Fruit fly (Drosophila melanogaster) whole organism, embryonic: ENCODE measurements around the gene Ubi-p5E.

Experiments
- BEAF-32 ChIP-seq: fragments of 200-800 bp; sonication (Bioruptor generic); optimal IDR thresholded peaks from 3 replicates; lab custom pipeline; 2017; ENCODE audit warnings: missing biosample characterization, missing genetic modification characterization, mild to moderate bottlenecking, moderate library complexity, missing genetic modification reagents
- Bdp1 ChIP-seq: fragments of 200-800 bp; sonication (Bioruptor generic); optimal IDR thresholded peaks from 3 replicates; lab custom pipeline; 2016; ENCODE audit warnings: missing biosample characterization, missing genetic modification characterization
- CG10321 ChIP-seq: fragments of 200-800 bp; sonication (Bioruptor generic); IDR thresholded peaks from 2 replicates; pipeline ENCODE4 v1.3.6; 2022; ENCODE audit warnings: missing biosample characterization, missing genetic modification characterization
- CG11398 ChIP-seq: fragments of 200-800 bp; sonication (Bioruptor generic); optimal IDR thresholded peaks from 2 replicates; lab custom pipeline; 2016; ENCODE audit warnings: missing biosample characterization, missing genetic modification characterization
- CG12391 ChIP-seq: fragments of 200-800 bp; sonication (Bioruptor generic); optimal IDR thresholded peaks from 3 replicates; lab custom pipeline; 2018; ENCODE audit warnings: missing biosample characterization, mild to moderate bottlenecking, missing genetic modification characterization, moderate library complexity
- CG14014 ChIP-seq: fragments of 200-800 bp; sonication (Bioruptor generic); IDR thresholded peaks from 2 replicates; pipeline ENCODE4 v1.3.6; 2022; ENCODE audit warnings: missing biosample characterization, missing genetic modification characterization
- CG14441 ChIP-seq: fragments of 200-800 bp; sonication (Bioruptor generic); IDR thresholded peaks from 2 replicates; pipeline ENCODE4 v1.3.6; 2022; ENCODE audit warnings: missing biosample characterization, missing genetic modification characterization
- CG33557 ChIP-seq: fragments of 200-800 bp; sonication (Bioruptor generic); optimal IDR thresholded peaks from 2 replicates; lab custom pipeline; 2019; ENCODE audit warnings: missing biosample characterization, mild to moderate bottlenecking, missing genetic modification characterization, moderate library complexity
- CG3407 ChIP-seq: fragments of 200-800 bp; sonication (Bioruptor generic); optimal IDR thresholded peaks from 2 replicates; lab custom pipeline; 2018; ENCODE audit warnings: missing biosample characterization, mild to moderate bottlenecking, missing genetic modification characterization
- CG4424 ChIP-seq: fragments of 200-800 bp; sonication (Bioruptor generic); optimal IDR thresholded peaks from 3 replicates; lab custom pipeline; 2016; ENCODE audit warnings: missing biosample characterization, missing genetic modification characterization
- CG4820 ChIP-seq: fragments of 200-800 bp; sonication (Bioruptor generic); optimal IDR thresholded peaks from 3 replicates; lab custom pipeline; 2016; ENCODE audit warnings: missing biosample characterization, missing genetic modification characterization
- CG6765 ChIP-seq: fragments of 200-800 bp; sonication (Bioruptor generic); optimal IDR thresholded peaks from 3 replicates; lab custom pipeline; 2017; ENCODE audit warnings: missing biosample characterization, mild to moderate bottlenecking, missing genetic modification characterization
- CG6791 ChIP-seq: fragments of 200-800 bp; sonication (Bioruptor generic); IDR thresholded peaks from 3 replicates; pipeline ENCODE4 v1.3.6; 2022; ENCODE audit warnings: missing biosample characterization, missing genetic modification characterization; ENCODE audit not compliant: partially characterized antibody
- CG8388 ChIP-seq: fragments of 200-800 bp; sonication (Bioruptor generic); optimal IDR thresholded peaks from 2 replicates; lab custom pipeline; 2019; ENCODE audit warnings: missing biosample characterization, mild to moderate bottlenecking, missing genetic modification characterization, moderate library complexity
- CG8765 ChIP-seq: fragments of 200-800 bp; sonication (Bioruptor generic); IDR thresholded peaks from 2 replicates; pipeline ENCODE4 v1.3.6; 2022; ENCODE audit warnings: missing biosample characterization, missing genetic modification characterization
- CG8944 ChIP-seq: fragments of 200-800 bp; sonication (Bioruptor generic); optimal IDR thresholded peaks from 3 replicates; lab custom pipeline; 2016; ENCODE audit warnings: missing biosample characterization, missing genetic modification characterization
- D19B ChIP-seq: fragments of 200-800 bp; sonication (Bioruptor generic); optimal IDR thresholded peaks from 2 replicates; lab custom pipeline; 2017; ENCODE audit warnings: missing biosample characterization, mild to moderate bottlenecking, missing genetic modification characterization
- Dll ChIP-seq: fragments of 200-800 bp; sonication (Bioruptor generic); IDR thresholded peaks from 4 replicates; pipeline ENCODE4 v1.3.6; 2022; ENCODE audit warnings: missing biosample characterization, missing genetic modification characterization; ENCODE audit not compliant: partially characterized antibody
- E2f2 ChIP-seq: fragments of 200-800 bp; sonication (Bioruptor generic); IDR thresholded peaks from 2 replicates; pipeline ENCODE4 v1.3.6; 2022; ENCODE audit warnings: missing biosample characterization, missing genetic modification characterization
- Elba2 ChIP-seq: fragments of 200-800 bp; sonication (Bioruptor generic); optimal IDR thresholded peaks from 3 replicates; lab custom pipeline; 2016; ENCODE audit warnings: missing biosample characterization, missing genetic modification characterization
- Gsc ChIP-seq: fragments of 200-800 bp; sonication (Bioruptor generic); IDR thresholded peaks from 2 replicates; pipeline ENCODE4 v1.3.6; 2022; ENCODE audit warnings: missing biosample characterization, missing genetic modification characterization
- H15 ChIP-seq: fragments of 200-800 bp; sonication (Bioruptor generic); IDR thresholded peaks from 3 replicates; pipeline ENCODE4 v1.3.6; 2022; ENCODE audit warnings: missing biosample characterization, missing genetic modification characterization
- Hand ChIP-seq: fragments of 200-800 bp; sonication (Bioruptor generic); optimal IDR thresholded peaks from 2 replicates; lab custom pipeline; 2017; ENCODE audit warnings: mild to moderate bottlenecking, missing biosample characterization, missing genetic modification reagents, missing genetic modification characterization
- NK7.1 ChIP-seq: fragments of 200-800 bp; sonication (Bioruptor generic); optimal IDR thresholded peaks from 3 replicates; lab custom pipeline; 2016; ENCODE audit warnings: missing biosample characterization, missing genetic modification characterization
- Optix ChIP-seq: fragments of 200-800 bp; sonication (Bioruptor generic); IDR thresholded peaks from 3 replicates; pipeline ENCODE4 v1.3.6; 2022; ENCODE audit warnings: missing biosample characterization, missing genetic modification characterization
- TFAM ChIP-seq: fragments of 200-800 bp; sonication (Bioruptor generic); optimal IDR thresholded peaks from 2 replicates; lab custom pipeline; 2017; ENCODE audit warnings: missing biosample characterization, missing genetic modification characterization, inconsistent platforms
- Vsx1 ChIP-seq: fragments of 200-800 bp; sonication (Bioruptor generic); optimal IDR thresholded peaks from 2 replicates; lab custom pipeline; 2017; ENCODE audit warnings: missing biosample characterization, mild to moderate bottlenecking, missing genetic modification characterization, missing genetic modification reagents
- Xbp1 ChIP-seq: fragments of 200-800 bp; sonication (Bioruptor generic); optimal IDR thresholded peaks from 3 replicates; lab custom pipeline; 2016; ENCODE audit warnings: missing biosample characterization, mild to moderate bottlenecking, missing genetic modification characterization
- Xrp1 ChIP-seq: fragments of 200-800 bp; sonication (Bioruptor generic); IDR thresholded peaks from 2 replicates; pipeline ENCODE4 v1.3.6; 2022; ENCODE audit warnings: missing biosample characterization, missing genetic modification characterization
- YL-1 ChIP-seq: fragments of 200-800 bp; sonication (Bioruptor generic); optimal IDR thresholded peaks from 3 replicates; lab custom pipeline; 2017; ENCODE audit warnings: missing biosample characterization, mild to moderate bottlenecking, missing genetic modification characterization
- al ChIP-seq: fragments of 200-800 bp; sonication (Bioruptor generic); IDR thresholded peaks from 2 replicates; pipeline ENCODE4 v1.3.6; 2022; ENCODE audit warnings: missing biosample characterization, missing genetic modification characterization
- bbx ChIP-seq: fragments of 200-800 bp; sonication (Bioruptor generic); IDR thresholded peaks from 2 replicates; pipeline ENCODE4 v1.3.6; 2022; ENCODE audit warnings: missing biosample characterization, missing genetic modification characterization; ENCODE audit not compliant: partially characterized antibody
- cad ChIP-seq: fragments of >200 bp; optimal IDR thresholded peaks from 2 replicates; lab custom pipeline; 2017; ENCODE audit warnings: missing biosample characterization, missing genetic modification characterization
- corto ChIP-seq: fragments of 200-800 bp; sonication (Bioruptor generic); optimal IDR thresholded peaks from 2 replicates; lab custom pipeline; 2016; ENCODE audit warnings: missing biosample characterization, mild to moderate bottlenecking, missing genetic modification characterization, moderate library complexity
- da ChIP-seq: fragments of 200-800 bp; sonication (Bioruptor generic); optimal IDR thresholded peaks from 2 replicates; lab custom pipeline; 2016; ENCODE audit warnings: missing biosample characterization, missing genetic modification characterization
- en ChIP-seq: fragments of 200-800 bp; sonication (Bioruptor generic); optimal IDR thresholded peaks from 2 replicates; lab custom pipeline; 2016; ENCODE audit warnings: missing biosample characterization, missing genetic modification characterization
- esg ChIP-seq: fragments of 200-800 bp; sonication (Bioruptor generic); conservative IDR thresholded peaks from 2 replicates; pipeline ENCODE4 v1.3.6; 2022; ENCODE audit warnings: missing biosample characterization, missing genetic modification characterization
- gt ChIP-seq: fragments of 200-800 bp; sonication (Bioruptor generic); IDR thresholded peaks from 2 replicates; pipeline ENCODE4 v1.3.6; 2022; ENCODE audit warnings: missing biosample characterization, missing genetic modification characterization
- her ChIP-seq: fragments of 200-800 bp; sonication (Bioruptor generic); optimal IDR thresholded peaks from 2 replicates; lab custom pipeline; 2016; ENCODE audit warnings: missing biosample characterization, missing genetic modification characterization
- hkb ChIP-seq, 2 experiments: fragments of 200-800 bp in 1 of 2; fragments of >200 bp in 1 of 2; sonication (Bioruptor generic) in 1 of 2; IDR thresholded peaks in 1 of 2; optimal IDR thresholded peaks in 1 of 2; 2 replicates each; pipeline versions ENCODE4 v1.3.6 to Lab custom; 2017 to 2022; ENCODE audit warnings: missing biosample characterization in 1 of 2, missing genetic modification characterization in 1 of 2
- inv ChIP-seq: fragments of 200-800 bp; sonication (Bioruptor generic); IDR thresholded peaks from 2 replicates; pipeline ENCODE4 v1.3.6; 2022; ENCODE audit warnings: missing biosample characterization, missing genetic modification characterization; ENCODE audit not compliant: partially characterized antibody
- nerfin-2 ChIP-seq: fragments of 200-800 bp; sonication (Bioruptor generic); IDR thresholded peaks from 2 replicates; pipeline ENCODE4 v1.3.6; 2022; ENCODE audit warnings: missing biosample characterization, missing genetic modification characterization; ENCODE audit not compliant: partially characterized antibody
- otp ChIP-seq: fragments of 200-800 bp; sonication (Bioruptor generic); IDR thresholded peaks from 3 replicates; pipeline ENCODE4, ENCODE4 v1.3.6; 2022; ENCODE audit warnings: missing biosample characterization, missing genetic modification characterization
- peb ChIP-seq: fragments of 200-800 bp; sonication (Bioruptor generic); IDR thresholded peaks from 2 replicates; pipeline ENCODE4 v1.3.6; 2022; ENCODE audit warnings: missing biosample characterization, missing genetic modification characterization
- scrt ChIP-seq: fragments of 200-800 bp; sonication (Bioruptor generic); optimal IDR thresholded peaks from 2 replicates; lab custom pipeline; 2018; ENCODE audit warnings: missing biosample characterization, mild to moderate bottlenecking, missing genetic modification characterization, moderate library complexity
- sim ChIP-seq: fragments of 200-800 bp; sonication (Bioruptor generic); IDR thresholded peaks from 2 replicates; pipeline ENCODE4 v1.3.6; 2022; ENCODE audit warnings: missing biosample characterization, missing genetic modification characterization
- sob ChIP-seq: fragments of 200-800 bp; sonication (Bioruptor generic); IDR thresholded peaks from 2 replicates; pipeline ENCODE4 v1.3.6; 2022; ENCODE audit warnings: missing biosample characterization, missing genetic modification characterization
- tio ChIP-seq: fragments of 200-800 bp; sonication (Bioruptor generic); optimal IDR thresholded peaks from 2 replicates; lab custom pipeline; 2017; ENCODE audit warnings: missing biosample characterization, missing genetic modification characterization, inconsistent platforms
- zen ChIP-seq: fragments of 200-800 bp; sonication (Bioruptor generic); optimal IDR thresholded peaks from 3 replicates; lab custom pipeline; 2018; ENCODE audit warnings: missing biosample characterization, mild to moderate bottlenecking, missing genetic modification characterization, moderate library complexity

Ubi-p5E gene

dm6 chrX:6316858-6317474 is 37.5 kb upstream of the Ubi-p5E start (continued):
- TF ChIP-seq scrt (GFP tag; lab: Kevin White, UChicago), result peak; percentile 48
- TF ChIP-seq YL-1 (GFP tag; lab: Kevin White, UChicago), result no peak
- TF ChIP-seq CG3407 (GFP tag; lab: Kevin White, UChicago), result no peak
- TF ChIP-seq sim, result peak; percentile 28; the same call in 1 of the 2 replicates
- no peak for TF ChIP-seq corto
- peak; percentile 52 for TF ChIP-seq D19B (GFP tag; lab: Kevin White, UChicago)
- peak; percentile 79 for TF ChIP-seq Hand (GFP tag; lab: Kevin White, UChicago)
- TF ChIP-seq CG14441 (GFP tag; lab: Robert Waterston, UW), result peak; percentile 67
- TF ChIP-seq Gsc (GFP tag; lab: Robert Waterston, UW), result no peak
- peak; percentile 38 for TF ChIP-seq Xbp1 (GFP tag; lab: Kevin White, UChicago)
- peak; percentile 42; the same call in 1 of the 2 replicates for TF ChIP-seq E2f2
- TF ChIP-seq CG11398 (GFP tag; lab: Kevin White, UChicago), result no peak
- no peak for TF ChIP-seq TFAM (GFP tag; lab: Kevin White, UChicago)
- TF ChIP-seq bbx (GFP tag; lab: Robert Waterston, UW), result no peak
- TF ChIP-seq CG4820, result peak; percentile 10
- no peak for TF ChIP-seq da
- peak; percentile 53 for TF ChIP-seq CG12391
- peak; percentile 41 for TF ChIP-seq CG4424 (GFP tag; lab: Kevin White, UChicago)
- no peak for TF ChIP-seq CG10321 (GFP tag; lab: Robert Waterston, UW)
- no peak for TF ChIP-seq CG6791 (GFP tag; lab: Robert Waterston, UW)
- peak; percentile 36 for TF ChIP-seq CG8944 (GFP tag; lab: Kevin White, UChicago)
- no peak for TF ChIP-seq otp (GFP tag; lab: Robert Waterston, UW)
- TF ChIP-seq Optix (GFP tag; lab: Robert Waterston, UW), result peak; percentile 62; the same call in 2 of the 3 replicates
- no peak for TF ChIP-seq Dll (GFP tag; lab: Robert Waterston, UW)
- no peak for TF ChIP-seq peb (GFP tag; lab: Robert Waterston, UW)
- TF ChIP-seq en (GFP tag; lab: Kevin White, UChicago), result no peak
- TF ChIP-seq tio (GFP tag; lab: Kevin White, UChicago), result no peak
- TF ChIP-seq cad, result no peak
- peak; percentile 32 for TF ChIP-seq CG8388
- TF ChIP-seq Bdp1, result no peak
- no peak for TF ChIP-seq NK7.1
- peak; percentile 74 for TF ChIP-seq sob (GFP tag; lab: Robert Waterston, UW)
- no peak for TF ChIP-seq BEAF-32 (GFP tag; lab: Kevin White, UChicago)
- no peak for TF ChIP-seq inv (GFP tag; lab: Robert Waterston, UW)
- peak; percentile 21 for TF ChIP-seq her
- no peak for TF ChIP-seq zen (tag; lab: Kevin White, UChicago)
- TF ChIP-seq H15 (GFP tag; lab: Robert Waterston, UW), result peak; percentile 61; the same call in 2 of the 3 replicates
- TF ChIP-seq Vsx1 (GFP tag; lab: Kevin White, UChicago), result no peak
- peak; percentile 48; the same call in 1 of the 2 replicates for TF ChIP-seq al (GFP tag; lab: Robert Waterston, UW)
- peak; percentile 78 for TF ChIP-seq CG14014 (GFP tag; lab: Robert Waterston, UW)
- no peak for TF ChIP-seq nerfin-2 (GFP tag; lab: Robert Waterston, UW)
- TF ChIP-seq Elba2 (GFP tag; lab: Kevin White, UChicago), result no peak
- TF ChIP-seq esg (GFP tag; lab: Robert Waterston, UW), result peak; percentile 62
- TF ChIP-seq CG6765, result peak; percentile 66
- TF ChIP-seq gt, result 0 out of 2 replicates have a peak, but pooled peaks have one; percentile 24
- TF ChIP-seq CG33557 (GFP tag; lab: Kevin White, UChicago), result no peak
- no peak for TF ChIP-seq CG8765 (GFP tag; lab: Robert Waterston, UW)
- no peak for TF ChIP-seq hkb (optimal IDR thresholded peaks at IDR 0.05; lab: Kevin White, UChicago)
- peak; percentile 84 for TF ChIP-seq hkb (GFP tag; IDR thresholded peaks at IDR 0.05; lab: Robert Waterston, UW)
- TF ChIP-seq Xrp1 (GFP tag; lab: Robert Waterston, UW), result peak; percentile 70
